Worm (Caenorhabditis elegans) whole organism, L3 larva: ENCODE results near the gene W04B5.8.

Source experiments
- ama-1 ChIP-seq: fragments of 150-350 bp; optimal IDR thresholded peaks from 2 replicates; lab custom pipeline; 2018
- ceh-16 ChIP-seq: sonication (generic microtip); optimal IDR thresholded peaks from 2 replicates; lab custom pipeline; 2017; ENCODE audit warnings: missing biosample characterization, missing genetic modification characterization
- ceh-82 ChIP-seq: fragments of 150-350 bp; optimal IDR thresholded peaks from 2 replicates; lab custom pipeline; 2014; ENCODE audit warnings: missing biosample characterization, missing genetic modification characterization
- egl-27 ChIP-seq: sonication (generic microtip); optimal IDR thresholded peaks from 4 replicates; lab custom pipeline; 2017; ENCODE audit warnings: missing biosample characterization, missing genetic modification reagents, missing genetic modification characterization
- elt-1 ChIP-seq: fragments of 150-350 bp; optimal IDR thresholded peaks from 2 replicates; lab custom pipeline; 2014; ENCODE audit warnings: missing biosample characterization, missing genetic modification characterization
- elt-2 ChIP-seq: sonication (generic microtip); optimal IDR thresholded peaks from 2 replicates; lab custom pipeline; 2016; ENCODE audit warnings: missing genetic modification reagents, mild to moderate bottlenecking, missing genetic modification characterization, missing compliant biosample characterization
- nhr-11 ChIP-seq: fragments of 150-350 bp; optimal IDR thresholded peaks from 2 replicates; lab custom pipeline; 2014; ENCODE audit warnings: missing biosample characterization, missing genetic modification characterization
- nhr-12 ChIP-seq: fragments of 150-350 bp; optimal IDR thresholded peaks from 2 replicates; lab custom pipeline; 2014; ENCODE audit warnings: missing biosample characterization, missing genetic modification characterization
- pha-4 ChIP-seq: fragments of 150-350 bp; optimal IDR thresholded peaks from 2 replicates; lab custom pipeline; 2014; ENCODE audit warnings: missing biosample characterization, missing genetic modification reagents, missing genetic modification characterization
- sea-2 ChIP-seq: fragments of 150-350 bp; sonication (generic microtip); optimal IDR thresholded peaks from 4 replicates; lab custom pipeline; 2014; ENCODE audit warnings: missing biosample characterization, missing genetic modification reagents, missing genetic modification characterization
- unc-39 ChIP-seq: sonication (generic microtip); optimal IDR thresholded peaks from 4 replicates; lab custom pipeline; 2017; ENCODE audit warnings: missing biosample characterization, missing genetic modification characterization
- unc-62 ChIP-seq: fragments of 150-350 bp; sonication (generic microtip); optimal IDR thresholded peaks from 4 replicates; lab custom pipeline; 2014; ENCODE audit warnings: missing biosample characterization, missing genetic modification reagents, missing genetic modification characterization
- ztf-4 ChIP-seq: fragments of 150-350 bp; optimal IDR thresholded peaks from 2 replicates; lab custom pipeline; 2014; ENCODE audit warnings: missing biosample characterization, missing genetic modification characterization

DNA sequence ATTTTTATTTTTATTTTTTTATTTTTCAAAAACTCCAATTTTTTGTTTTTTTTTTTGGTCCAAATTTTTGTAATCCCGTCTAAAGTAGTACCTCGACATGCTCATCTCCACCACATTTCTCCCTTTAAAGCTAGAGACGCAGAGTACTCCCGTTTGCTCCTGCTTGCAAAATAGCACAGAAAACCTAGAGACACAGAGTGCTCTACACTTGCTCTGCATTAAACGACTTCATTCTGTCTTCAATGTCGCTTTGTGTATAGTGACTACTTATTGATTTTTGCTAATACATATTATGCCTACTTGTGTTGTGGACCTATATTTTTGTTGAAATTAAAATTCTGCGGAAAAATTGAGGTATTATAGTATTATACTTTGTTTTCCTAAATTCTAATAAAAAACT is at the start of gene W04B5.8:
- TF ChIP-seq ceh-82 (tag; lab: Kevin White, UChicago) (no peak), elt-1 (tag; lab: Kevin White, UChicago) (no peak), nhr-11 (no peak), ztf-4 (tag; lab: Kevin White, UChicago) (no peak), nhr-12 (no peak), pha-4 (tag; lab: Kevin White, UChicago) (no peak), elt-2 (tag; lab: Kevin White, UChicago) (no peak), egl-27 (no peak), unc-39 (tag; lab: Kevin White, UChicago) (no peak), ceh-16 (tag; lab: Kevin White, UChicago) (no peak), unc-62 (no peak), ama-1 (lab: Kevin White, UChicago) (no peak), sea-2 (GFP tag; lab: Kevin White, UChicago) (no peak)
